Worm (Caenorhabditis elegans): ENCODE data around the gene C08H9.16.
A peak's percentile ranks its signal among the peaks of the same experiment; 100 is the strongest.

The C08H9.16 gene

ce11 chrII:9937611-9938010 lies 45.0 kb downstream of the C08H9.16 start:
- TF ChIP-seq Y48G9A.11 (GFP tag; IDR thresholded peaks at IDR 0.05) (no peak), nhr-11 (tag; optimal IDR thresholded peaks at IDR 0.05) (peak; percentile 99), ctbp-1 (GFP tag; IDR thresholded peaks at IDR 0.05) (no peak), vab-7 (GFP tag; IDR thresholded peaks at IDR 0.05) (no peak), zip-11 (GFP tag; IDR thresholded peaks at IDR 0.05) (no peak), ceh-32 (tag; optimal IDR thresholded peaks at IDR 0.05; ENCODE audit: poor library complexity) (no peak), aly-2 (tag; optimal IDR thresholded peaks at IDR 0.05) (no peak), lsy-2 (tag; optimal IDR thresholded peaks at IDR 0.05) (peak; percentile 7 to 88), ces-1 (GFP tag; optimal IDR thresholded peaks at IDR 0.05) (no peak), zip-2 (tag; optimal IDR thresholded peaks at IDR 0.05) (peak; percentile 8), ztf-7 (tag; optimal IDR thresholded peaks at IDR 0.05) (peak; percentile 27), R02D3.7 (tag; optimal IDR thresholded peaks at IDR 0.05) (no peak), tag-97 (GFP tag; IDR thresholded peaks at IDR 0.05) (no peak), zfp-3 (GFP tag; conservative IDR thresholded peaks at IDR 0.05) (no peak), D1046.2 (GFP tag; IDR thresholded peaks at IDR 0.05) (no peak), fkh-10 (GFP tag; optimal IDR thresholded peaks at IDR 0.05) (no peak), lin-13 (GFP tag; optimal IDR thresholded peaks at IDR 0.05) (peak; percentile 75), unc-130 (GFP tag; optimal IDR thresholded peaks at IDR 0.05) (peak; percentile 13), daf-8 (GFP tag; IDR thresholded peaks at IDR 0.05) (no peak), nhr-25 (tag; optimal IDR thresholded peaks at IDR 0.05; ENCODE audit: borderline replicate concordance, insufficient read depth) (peak; percentile 7), F10B5.3 (tag; optimal IDR thresholded peaks at IDR 0.05) (no peak), snpc-4 (tag; optimal IDR thresholded peaks at IDR 0.05) (no peak), mdl-1 (tag; optimal IDR thresholded peaks at IDR 0.05) (peak; percentile 41 to 91), lin-38 (GFP tag; IDR thresholded peaks at IDR 0.05) (0 out of 2 replicates have a peak, but pooled peaks have one; percentile 28), mxl-3 (GFP tag; optimal IDR thresholded peaks at IDR 0.05) (peak; percentile 100), ceh-44 (GFP tag; IDR thresholded peaks at IDR 0.05) (no peak), ztf-11 (tag; optimal IDR thresholded peaks at IDR 0.05) (no peak), hif-1 (tag; optimal IDR thresholded peaks at IDR 0.05) (peak in 1 of 2 experiments; percentile 53), arid-1 (GFP tag; conservative IDR thresholded peaks at IDR 0.05) (0 out of 2 replicates have a peak, but pooled peaks have one; percentile 24), nhr-76 (tag; optimal IDR thresholded peaks at IDR 0.05) (no peak), unc-39 (tag; optimal IDR thresholded peaks at IDR 0.05) (no peak), rbr-2 (tag; optimal IDR thresholded peaks at IDR 0.05) (no peak), egl-27 (tag; optimal IDR thresholded peaks at IDR 0.05) (no peak), set-16 (GFP tag; IDR thresholded peaks at IDR 0.05) (no peak), lin-39 (tag; optimal IDR thresholded peaks at IDR 0.05) (no peak), dve-1 (tag; optimal IDR thresholded peaks at IDR 0.05; ENCODE audit: insufficient read depth) (peak; percentile 92), nhr-10 (tag; optimal IDR thresholded peaks at IDR 0.05) (peak; percentile 97), sdz-12 (GFP tag; optimal IDR thresholded peaks at IDR 0.05) (no peak), unc-62 (GFP tag; optimal IDR thresholded peaks at IDR 0.05 in 1 of 2) (peak in 1 of 2 experiments; percentile 64), unc-62 (tag; optimal IDR thresholded peaks at IDR 0.05) (no peak), nhr-111 (GFP tag; optimal IDR thresholded peaks at IDR 0.05) (no peak), nhr-41 (GFP tag; IDR thresholded peaks at IDR 0.05) (no peak), lin-29 (GFP tag; IDR thresholded peaks at IDR 0.05) (0 out of 2 replicates have a peak, but pooled peaks have one; percentile 14), dmd-8 (GFP tag; IDR thresholded peaks at IDR 0.05) (no peak), ceh-28 (tag; optimal IDR thresholded peaks at IDR 0.05) (no peak), spr-1 (tag; optimal IDR thresholded peaks at IDR 0.05) (peak; percentile 47), attf-4 (tag; optimal IDR thresholded peaks at IDR 0.05) (no peak), madf-9 (GFP tag; conservative IDR thresholded peaks at IDR 0.05) (no peak), egl-43 (GFP tag; IDR thresholded peaks at IDR 0.05) (no peak), lin-15B (tag; optimal IDR thresholded peaks at IDR 0.05) (no peak), ceh-62 (tag; optimal IDR thresholded peaks at IDR 0.05) (no peak), hmg-1.1 (GFP tag; IDR thresholded peaks at IDR 0.05) (peak; percentile 53; the same call in 1 of the 2 replicates)

All from whole organism, L4 larva.